Worm (Caenorhabditis elegans) whole organism, L3 larva: ENCODE results near the gene H13N06.7.

ENCODE experiments used
- ZK546.5 ChIP-seq: sonication (generic microtip); optimal IDR thresholded peaks from 2 replicates; lab custom pipeline; 2017; ENCODE audit warnings: missing biosample characterization, missing genetic modification characterization
- aly-2 ChIP-seq: fragments of 150-350 bp; optimal IDR thresholded peaks from 2 replicates; lab custom pipeline; 2014; ENCODE audit warnings: missing biosample characterization, missing genetic modification characterization
- ceh-28 ChIP-seq: fragments of 150-350 bp; optimal IDR thresholded peaks from 2 replicates; lab custom pipeline; 2014; ENCODE audit warnings: missing biosample characterization, missing genetic modification reagents, missing genetic modification characterization
- egl-27 ChIP-seq: sonication (generic microtip); optimal IDR thresholded peaks from 4 replicates; lab custom pipeline; 2017; ENCODE audit warnings: missing biosample characterization, missing genetic modification reagents, missing genetic modification characterization
- elt-1 ChIP-seq: fragments of 150-350 bp; optimal IDR thresholded peaks from 2 replicates; lab custom pipeline; 2014; ENCODE audit warnings: missing biosample characterization, missing genetic modification characterization
- elt-3 ChIP-seq, 3 experiments: fragments of 150-350 bp in 1 of 3; sonication (generic microtip) in 2 of 3; optimal IDR thresholded peaks; 2 replicates in 2 of 3; 4 replicates in 1 of 3; lab custom pipeline; 2014 to 2017; ENCODE audit warnings: missing biosample characterization in 3 of 3, missing genetic modification characterization in 3 of 3
- fos-1 ChIP-seq: fragments of 150-350 bp; optimal IDR thresholded peaks from 2 replicates; lab custom pipeline; 2014; ENCODE audit warnings: missing biosample characterization, missing genetic modification characterization
- nhr-23 ChIP-seq: fragments of 150-350 bp; optimal IDR thresholded peaks from 2 replicates; lab custom pipeline; 2014; ENCODE audit warnings: missing biosample characterization, missing genetic modification reagents, missing genetic modification characterization
- nhr-237 ChIP-seq: fragments of 150-350 bp; optimal IDR thresholded peaks from 2 replicates; lab custom pipeline; 2014; ENCODE audit warnings: missing biosample characterization, missing genetic modification characterization
- nhr-25 ChIP-seq: sonication (generic microtip); optimal IDR thresholded peaks from 2 replicates; lab custom pipeline; 2017; ENCODE audit warnings: missing biosample characterization, missing genetic modification characterization
- nhr-77 ChIP-seq: fragments of 150-350 bp; optimal IDR thresholded peaks from 2 replicates; lab custom pipeline; 2014; ENCODE audit warnings: missing biosample characterization, missing genetic modification characterization
- snpc-4 ChIP-seq: fragments of 150-350 bp; optimal IDR thresholded peaks from 2 replicates; lab custom pipeline; 2014; ENCODE audit warnings: missing biosample characterization, missing genetic modification characterization
- unc-39 ChIP-seq: sonication (generic microtip); optimal IDR thresholded peaks from 4 replicates; lab custom pipeline; 2017; ENCODE audit warnings: missing biosample characterization, missing genetic modification characterization
- unc-62 ChIP-seq: fragments of 150-350 bp; sonication (generic microtip); optimal IDR thresholded peaks from 4 replicates; lab custom pipeline; 2014; ENCODE audit warnings: missing biosample characterization, missing genetic modification reagents, missing genetic modification characterization

DNA sequence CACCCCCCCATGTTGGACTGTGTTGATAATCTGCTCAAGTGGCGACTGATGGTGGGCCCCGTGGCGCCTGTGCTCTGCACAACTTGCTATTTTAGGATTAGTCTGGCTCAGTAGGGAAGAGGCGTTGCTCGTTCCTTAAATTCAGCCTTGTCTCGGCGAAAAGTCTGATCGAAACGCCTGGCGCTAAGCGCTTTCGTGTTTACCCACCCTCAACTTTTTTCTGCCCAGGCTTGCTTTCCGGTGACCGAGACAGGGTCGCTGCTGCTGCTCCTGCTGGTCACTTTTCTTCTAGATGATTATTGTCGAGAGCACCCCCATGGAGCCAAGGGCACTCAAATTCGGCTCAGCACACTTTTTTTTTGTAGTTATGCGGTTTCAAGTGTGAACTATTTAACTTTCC, 11.6 kb downstream of the H13N06.7 start:
- TF ChIP-seq unc-62 (GFP tag; lab: Kevin White, UChicago): no peak
- no peak for TF ChIP-seq aly-2
- no peak for TF ChIP-seq nhr-25 (tag; lab: Kevin White, UChicago)
- no peak for TF ChIP-seq nhr-237 (tag; lab: Kevin White, UChicago)
- TF ChIP-seq unc-39: no peak
- TF ChIP-seq snpc-4: no peak
- TF ChIP-seq egl-27 (tag; lab: Kevin White, UChicago): no peak
- TF ChIP-seq ceh-28 (tag; lab: Kevin White, UChicago): no peak
- no peak for TF ChIP-seq fos-1 (tag; lab: Kevin White, UChicago)
- no peak for TF ChIP-seq ZK546.5 (tag; lab: Kevin White, UChicago)
- no peak for TF ChIP-seq nhr-77 (tag; lab: Kevin White, UChicago)
- TF ChIP-seq elt-3 (tag; optimal IDR thresholded peaks at IDR 0.05; lab: Kevin White, UChicago): no peak
- TF ChIP-seq elt-1 (tag; lab: Kevin White, UChicago): no peak
- no peak for TF ChIP-seq nhr-23
